Fruit fly (Drosophila melanogaster) whole organism, pupa: Measurements from ENCODE around the gene cdm.

Source experiments
- CG10348 ChIP-seq: fragments of 200-800 bp; sonication (Bioruptor generic); IDR thresholded peaks from 2 replicates; pipeline ENCODE4 v1.3.6; 2022; ENCODE audit warnings: missing biosample characterization, missing genetic modification characterization
- CG13204 ChIP-seq: fragments of 200-800 bp; sonication (Bioruptor generic); optimal IDR thresholded peaks from 2 replicates; lab custom pipeline; 2018; ENCODE audit warnings: missing biosample characterization, mild to moderate bottlenecking, missing genetic modification characterization, moderate library complexity
- CG14655 ChIP-seq: fragments of 200-800 bp; sonication (Bioruptor generic); optimal IDR thresholded peaks from 3 replicates; lab custom pipeline; 2017; ENCODE audit warnings: mild to moderate bottlenecking, missing biosample characterization, missing genetic modification reagents, missing genetic modification characterization
- CG15710 ChIP-seq: fragments of 200-800 bp; sonication (Bioruptor generic); optimal IDR thresholded peaks from 2 replicates; lab custom pipeline; 2018; ENCODE audit warnings: missing biosample characterization, mild to moderate bottlenecking, missing genetic modification characterization, moderate library complexity
- CG32121 ChIP-seq: fragments of 200-800 bp; sonication (Bioruptor generic); IDR thresholded peaks from 2 replicates; pipeline ENCODE4 v1.3.6; 2022; ENCODE audit warnings: missing biosample characterization, missing genetic modification characterization
- CG34367 ChIP-seq: fragments of 200-800 bp; sonication (Bioruptor generic); optimal IDR thresholded peaks from 2 replicates; lab custom pipeline; 2018; ENCODE audit warnings: missing biosample characterization, mild to moderate bottlenecking, missing genetic modification characterization
- CG4496 ChIP-seq: fragments of 200-800 bp; sonication (Bioruptor generic); IDR thresholded peaks from 3 replicates; pipeline ENCODE4 v1.3.6; 2022; ENCODE audit warnings: missing biosample characterization, missing genetic modification characterization
- CG8301 ChIP-seq: fragments of 200-800 bp; sonication (Bioruptor generic); optimal IDR thresholded peaks from 2 replicates; lab custom pipeline; 2018; ENCODE audit warnings: missing biosample characterization, mild to moderate bottlenecking, missing genetic modification characterization
- EcR ChIP-seq: fragments of 200-800 bp; sonication (Bioruptor generic); optimal IDR thresholded peaks from 3 replicates; lab custom pipeline; 2019; ENCODE audit warnings: missing biosample characterization, missing genetic modification characterization, mild to moderate bottlenecking, moderate library complexity, missing genetic modification reagents
- Ets98B ChIP-seq: fragments of 200-800 bp; sonication (Bioruptor generic); IDR thresholded peaks from 2 replicates; pipeline ENCODE4 v1.3.6; 2022; ENCODE audit warnings: missing biosample characterization, missing genetic modification characterization
- Pif1B ChIP-seq: fragments of 200-800 bp; sonication (Bioruptor generic); optimal IDR thresholded peaks from 3 replicates; lab custom pipeline; 2016; ENCODE audit warnings: missing biosample characterization, missing genetic modification characterization
- Snoo ChIP-seq: fragments of 200-800 bp; sonication (Bioruptor generic); optimal IDR thresholded peaks from 3 replicates; lab custom pipeline; 2017; ENCODE audit warnings: missing biosample characterization, mild to moderate bottlenecking, missing genetic modification characterization, inconsistent platforms
- rn ChIP-seq: fragments of 200-800 bp; sonication (Bioruptor generic); IDR thresholded peaks from 2 replicates; pipeline ENCODE4 v1.3.6; 2022; ENCODE audit warnings: missing biosample characterization, missing genetic modification characterization

DNA sequence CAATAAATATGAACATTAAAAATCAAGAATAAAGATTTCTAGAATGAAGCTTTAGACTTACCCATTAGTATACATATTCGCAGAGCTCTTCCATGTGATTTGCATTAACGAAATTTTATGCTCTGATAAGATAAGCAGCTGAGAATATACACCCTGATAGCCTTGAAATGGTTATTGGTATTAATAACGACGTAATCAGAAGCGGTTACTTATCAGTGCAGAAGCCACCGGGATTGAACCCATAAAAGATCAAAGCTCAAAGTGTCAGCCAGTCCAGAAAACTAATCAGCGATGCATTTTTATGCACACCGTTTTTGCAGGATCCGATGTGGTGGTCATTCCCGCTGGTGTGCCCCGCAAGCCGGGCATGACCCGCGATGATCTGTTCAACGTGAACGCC is 44.1 kb upstream of the cdm start:
- TF ChIP-seq EcR (GFP tag; lab: Kevin White, UChicago) = no peak
- TF ChIP-seq CG32121 (GFP tag; lab: Robert Waterston, UW) = no peak
- TF ChIP-seq CG14655 (GFP tag; lab: Kevin White, UChicago) = no peak
- TF ChIP-seq CG34367 (tag; lab: Kevin White, UChicago) = no peak
- TF ChIP-seq CG10348 (GFP tag; lab: Robert Waterston, UW) = no peak
- TF ChIP-seq CG13204 (GFP tag; lab: Kevin White, UChicago) = no peak
- no peak for TF ChIP-seq CG4496 (GFP tag; lab: Robert Waterston, UW)
- no peak for TF ChIP-seq Pif1B (GFP tag; lab: Kevin White, UChicago)
- no peak for TF ChIP-seq rn (GFP tag; lab: Robert Waterston, UW)
- TF ChIP-seq CG15710 (tag; lab: Kevin White, UChicago) = no peak
- no peak for TF ChIP-seq Ets98B (GFP tag; lab: Robert Waterston, UW)
- no peak for TF ChIP-seq Snoo (tag; lab: Kevin White, UChicago)
- TF ChIP-seq CG8301 (tag; lab: Kevin White, UChicago) = no peak
